Worm (Caenorhabditis elegans): ENCODE results near the gene rbm-39.

The rbm-39 gene

ce11 chrIV:1011776-1012175 is 648 bp upstream of the rbm-39 start:
- TF ChIP-seq nhr-67 (tag; optimal IDR thresholded peaks at IDR 0.05): no peak
- no peak for TF ChIP-seq nhr-77 (tag; optimal IDR thresholded peaks at IDR 0.05)

- no peak for TF ChIP-seq eor-1 (tag; optimal IDR thresholded peaks at IDR 0.05)
- TF ChIP-seq lsy-12 (tag; optimal IDR thresholded peaks at IDR 0.05): no peak
- no peak for TF ChIP-seq skn-1 (tag; optimal IDR thresholded peaks at IDR 0.05)
- no peak for TF ChIP-seq R02D3.7 (tag; optimal IDR thresholded peaks at IDR 0.05)
- no peak for TF ChIP-seq ztf-11 (tag; optimal IDR thresholded peaks at IDR 0.05)
- TF ChIP-seq ztf-4 (tag; optimal IDR thresholded peaks at IDR 0.05): no peak
- TF ChIP-seq nhr-11 (tag; optimal IDR thresholded peaks at IDR 0.05): no peak
- TF ChIP-seq zag-1 (tag; optimal IDR thresholded peaks at IDR 0.05): no peak
- no peak for TF ChIP-seq jun-1 (tag; optimal IDR thresholded peaks at IDR 0.05)
- TF ChIP-seq unc-62 (GFP tag; optimal IDR thresholded peaks at IDR 0.05): no peak
- TF ChIP-seq daf-12 (tag; optimal IDR thresholded peaks at IDR 0.05): no peak
- TF ChIP-seq nhr-77 (tag; optimal IDR thresholded peaks at IDR 0.05): no peak
- TF ChIP-seq ceh-9 (tag; optimal IDR thresholded peaks at IDR 0.05): no peak
- TF ChIP-seq pha-4 (tag; optimal IDR thresholded peaks at IDR 0.05): no peak
- TF ChIP-seq nhr-28 (tag; optimal IDR thresholded peaks at IDR 0.05): no peak
- TF ChIP-seq lin-39 (tag; optimal IDR thresholded peaks at IDR 0.05): no peak
- TF ChIP-seq mdl-1 (tag; optimal IDR thresholded peaks at IDR 0.05): no peak
- no peak for TF ChIP-seq elt-2 (tag; optimal IDR thresholded peaks at IDR 0.05)
- TF ChIP-seq nhr-12 (tag; optimal IDR thresholded peaks at IDR 0.05): no peak
Observed at ce11 chrIV:1013233-1013798, 892 bp downstream of the rbm-39 start.

ce11 chrIV:1015430-1015829 is 3.0 kb downstream of the rbm-39 start:
- TF ChIP-seq pha-4 (tag; optimal IDR thresholded peaks at IDR 0.05): no peak
- no peak for TF ChIP-seq egl-27 (tag; optimal IDR thresholded peaks at IDR 0.05)
- TF ChIP-seq ceh-82 (tag; optimal IDR thresholded peaks at IDR 0.05): no peak
- no peak for TF ChIP-seq ztf-4 (tag; optimal IDR thresholded peaks at IDR 0.05)
- no peak for TF ChIP-seq nhr-12 (tag; optimal IDR thresholded peaks at IDR 0.05)

ce11 chrIV:1019801-1020200 is 7.4 kb downstream of the rbm-39 start:
- TF ChIP-seq lsy-12 (tag; optimal IDR thresholded peaks at IDR 0.05) (no peak), zag-1 (tag; optimal IDR thresholded peaks at IDR 0.05) (no peak), nhr-76 (tag; optimal IDR thresholded peaks at IDR 0.05) (no peak), elt-2 (tag; optimal IDR thresholded peaks at IDR 0.05) (no peak)

ce11 chrIV:1029939-1030338 is 17.5 kb downstream of the rbm-39 start, which contains the start of gene abhd-14:
Gene abhd-14, minus strand, starts transcription at chrIV:1030039.
- TF ChIP-seq snpc-4 (tag; optimal IDR thresholded peaks at IDR 0.05) (no peak), lin-39 (tag; optimal IDR thresholded peaks at IDR 0.05) (no peak), nhr-11 (tag; optimal IDR thresholded peaks at IDR 0.05) (no peak), pqm-1 (tag; optimal IDR thresholded peaks at IDR 0.05) (no peak), lsy-12 (tag; optimal IDR thresholded peaks at IDR 0.05) (no peak), fos-1 (tag; optimal IDR thresholded peaks at IDR 0.05) (no peak), zag-1 (tag; optimal IDR thresholded peaks at IDR 0.05) (no peak), mdl-1 (tag; optimal IDR thresholded peaks at IDR 0.05) (no peak)

- TF ChIP-seq jun-1 (tag; optimal IDR thresholded peaks at IDR 0.05): peak; percentile 36
- TF ChIP-seq pqm-1 (tag; optimal IDR thresholded peaks at IDR 0.05): peak; percentile 67
- no peak for TF ChIP-seq ZK546.5 (tag; optimal IDR thresholded peaks at IDR 0.05)
- TF ChIP-seq aly-2 (tag; optimal IDR thresholded peaks at IDR 0.05): no peak
- no peak for TF ChIP-seq tbx-2 (tag; optimal IDR thresholded peaks at IDR 0.05)
- TF ChIP-seq R02D3.7 (tag; optimal IDR thresholded peaks at IDR 0.05): no peak
- TF ChIP-seq elt-2 (tag; optimal IDR thresholded peaks at IDR 0.05): peak; percentile 84
- no peak for TF ChIP-seq egl-27 (tag; optimal IDR thresholded peaks at IDR 0.05)
- no peak for TF ChIP-seq elt-1 (tag; optimal IDR thresholded peaks at IDR 0.05)
- TF ChIP-seq snpc-4 (tag; optimal IDR thresholded peaks at IDR 0.05): peak; percentile 15
- no peak for TF ChIP-seq nhr-67 (tag; optimal IDR thresholded peaks at IDR 0.05)
- TF ChIP-seq mml-1 (tag; optimal IDR thresholded peaks at IDR 0.05): no peak
- TF ChIP-seq pha-4 (tag; optimal IDR thresholded peaks at IDR 0.05): no peak
- no peak for TF ChIP-seq ztf-4 (tag; optimal IDR thresholded peaks at IDR 0.05)
- peak; percentile 24 for TF ChIP-seq skn-1 (tag; optimal IDR thresholded peaks at IDR 0.05)
- TF ChIP-seq ceh-82 (tag; optimal IDR thresholded peaks at IDR 0.05): no peak
- TF ChIP-seq lin-15B (tag; optimal IDR thresholded peaks at IDR 0.05): no peak
- TF ChIP-seq nhr-23 (tag; optimal IDR thresholded peaks at IDR 0.05): no peak
- no peak for TF ChIP-seq elt-3 (tag; optimal IDR thresholded peaks at IDR 0.05)
- no peak for TF ChIP-seq egl-5 (tag; optimal IDR thresholded peaks at IDR 0.05)
- no peak for TF ChIP-seq eor-1 (tag; optimal IDR thresholded peaks at IDR 0.05)
- TF ChIP-seq daf-12 (tag; optimal IDR thresholded peaks at IDR 0.05): no peak
- no peak for TF ChIP-seq nhr-43 (tag; optimal IDR thresholded peaks at IDR 0.05; ENCODE audit: poor library complexity, severe bottlenecking)
- no peak for TF ChIP-seq ceh-16 (tag; optimal IDR thresholded peaks at IDR 0.05)
- TF ChIP-seq nhr-77 (tag; optimal IDR thresholded peaks at IDR 0.05): no peak
- TF ChIP-seq unc-39 (tag; optimal IDR thresholded peaks at IDR 0.05): no peak
- TF ChIP-seq fkh-10 (GFP tag; optimal IDR thresholded peaks at IDR 0.05): no peak
- TF ChIP-seq nhr-11 (tag; optimal IDR thresholded peaks at IDR 0.05): no peak
- no peak for TF ChIP-seq nhr-76 (tag; optimal IDR thresholded peaks at IDR 0.05)
- TF ChIP-seq nhr-25 (tag; optimal IDR thresholded peaks at IDR 0.05): peak; percentile 12
- TF ChIP-seq mdl-1 (tag; optimal IDR thresholded peaks at IDR 0.05): no peak
- no peak for TF ChIP-seq fkh-2 (tag; optimal IDR thresholded peaks at IDR 0.05)
Observed at ce11 chrIV:1035108-1035507, 22.7 kb downstream of the rbm-39 start.

All from whole organism, L3 larva.